Worm (Caenorhabditis elegans) whole organism, midembryonic: Measurements from ENCODE around the gene srd-54.

Experiments used
- T22C8.4 ChIP-seq: fragments of 200-800 bp; sonication (Bioruptor generic); IDR thresholded peaks from 2 replicates; pipeline ENCODE4 v1.3.6; 2022; ENCODE audit warnings: missing genetic modification characterization, missing compliant biosample characterization
- flt-1 ChIP-seq: fragments of 200-800 bp; sonication (Bioruptor generic); IDR thresholded peaks from 2 replicates; pipeline ENCODE4 v1.3.6; 2022; ENCODE audit warnings: missing genetic modification characterization, missing compliant biosample characterization
- klf-2 ChIP-seq: fragments of 200-800 bp; sonication (Bioruptor generic); conservative IDR thresholded peaks from 2 replicates; pipeline ENCODE4 v1.3.6; 2022; ENCODE audit warnings: missing genetic modification reagents, missing genetic modification characterization, missing compliant biosample characterization
- ref-1 ChIP-seq: fragments of 200-800 bp; sonication (Bioruptor generic); conservative IDR thresholded peaks from 2 replicates; pipeline ENCODE4 v1.3.6; 2022; ENCODE audit warnings: missing genetic modification reagents, missing genetic modification characterization, missing compliant biosample characterization
- tab-1 ChIP-seq: fragments of 200-800 bp; sonication (Bioruptor generic); IDR thresholded peaks from 2 replicates; pipeline ENCODE4 v1.3.6; 2022; ENCODE audit warnings: missing genetic modification characterization, missing compliant biosample characterization
- ztf-23 ChIP-seq: fragments of 200-800 bp; sonication (Bioruptor generic); IDR thresholded peaks from 2 replicates; pipeline ENCODE4 v1.3.6; 2022; ENCODE audit warnings: missing genetic modification reagents, missing genetic modification characterization, missing compliant biosample characterization
- ztf-29 ChIP-seq: fragments of 200-800 bp; sonication (Bioruptor generic); IDR thresholded peaks from 2 replicates; pipeline ENCODE4 v1.3.6; 2022; ENCODE audit warnings: missing genetic modification reagents, missing genetic modification characterization, missing compliant biosample characterization

DNA sequence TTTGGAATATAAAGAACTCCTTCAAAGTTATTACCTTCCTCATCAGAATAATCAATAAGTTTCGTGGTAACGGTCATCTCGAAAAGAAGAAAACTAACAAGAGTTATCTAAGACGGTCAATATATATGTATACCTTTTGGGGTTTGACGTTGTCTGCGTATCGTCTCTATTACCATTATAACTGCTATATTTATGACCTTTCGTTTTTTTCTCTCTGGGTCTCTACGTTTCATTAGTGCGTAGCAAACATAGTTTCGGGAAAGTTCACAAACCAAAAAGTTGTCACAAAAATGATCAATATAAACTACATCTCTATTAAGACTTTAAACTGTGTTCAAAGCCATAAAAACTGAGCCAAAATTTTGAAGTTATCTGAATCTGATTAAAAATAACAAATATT lies 24.8 kb downstream of the srd-54 start, which contains the start of gene D1022.4:
- no peak for TF ChIP-seq flt-1 (GFP tag; lab: Robert Waterston, UW)
- no peak for TF ChIP-seq T22C8.4 (GFP tag; lab: Robert Waterston, UW)
- no peak for TF ChIP-seq klf-2 (GFP tag; lab: Robert Waterston, UW)
- TF ChIP-seq ref-1 (GFP tag; lab: Robert Waterston, UW) = no peak
- TF ChIP-seq ztf-29 (GFP tag; lab: Robert Waterston, UW) = no peak
- no peak for TF ChIP-seq tab-1
- no peak for TF ChIP-seq ztf-23
